Worm (Caenorhabditis elegans): ENCODE data around the gene B0034.1.

DNA sequence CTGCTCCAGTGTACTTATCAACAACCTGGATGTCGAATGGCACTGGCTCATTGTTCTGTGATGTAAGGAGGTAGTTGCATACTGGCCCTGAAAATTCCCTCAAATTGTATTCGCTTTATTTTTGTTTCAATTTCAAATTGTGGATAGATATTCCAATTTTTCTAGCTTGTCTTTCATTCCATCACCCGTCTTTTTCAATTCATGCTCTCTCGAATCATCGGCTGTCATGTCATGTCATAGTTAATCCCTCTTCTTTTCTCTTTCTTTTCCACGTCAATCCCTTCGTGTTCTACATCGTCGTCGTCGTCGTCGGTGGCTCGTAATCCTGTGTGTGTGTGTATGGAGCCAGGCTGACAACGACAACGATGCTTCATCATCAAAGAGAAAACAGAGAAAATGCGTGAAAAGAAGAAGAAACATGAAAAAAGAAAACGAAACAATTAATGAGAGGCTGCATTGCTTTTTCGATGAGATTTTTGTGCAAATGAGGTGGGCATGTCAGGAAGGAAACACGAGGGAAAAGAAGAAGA, 12.4 kb upstream of the B0034.1 start:
- TF ChIP-seq ceh-9 (tag; optimal IDR thresholded peaks at IDR 0.05) (no peak), fkh-10 (GFP tag; optimal IDR thresholded peaks at IDR 0.05) (no peak), C08G9.2 (tag; optimal IDR thresholded peaks at IDR 0.05) (no peak), ets-4 (tag; optimal IDR thresholded peaks at IDR 0.05) (no peak), nfya-1 (tag; optimal IDR thresholded peaks at IDR 0.05) (no peak), K09A11.1 (tag; optimal IDR thresholded peaks at IDR 0.05; ENCODE audit: insufficient read depth) (no peak), K02D7.2 (tag; optimal IDR thresholded peaks at IDR 0.05) (no peak), elt-2 (tag; optimal IDR thresholded peaks at IDR 0.05) (no peak), eyg-1 (tag; optimal IDR thresholded peaks at IDR 0.05) (no peak)

Data from whole organism, late embryonic.